Fruit fly (Drosophila melanogaster) whole organism, pupa: Measurements from ENCODE around the gene CG17819.

Source experiments
- CG10348 ChIP-seq: fragments of 200-800 bp; sonication (Bioruptor generic); IDR thresholded peaks from 2 replicates; pipeline ENCODE4 v1.3.6; 2022; ENCODE audit warnings: missing biosample characterization, missing genetic modification characterization
- CG12605 ChIP-seq: fragments of 200-800 bp; sonication (Bioruptor generic); IDR thresholded peaks from 2 replicates; pipeline ENCODE4 v1.3.6; 2022; ENCODE audit warnings: missing biosample characterization, missing genetic modification characterization
- CG13204 ChIP-seq: fragments of 200-800 bp; sonication (Bioruptor generic); optimal IDR thresholded peaks from 2 replicates; lab custom pipeline; 2018; ENCODE audit warnings: missing biosample characterization, mild to moderate bottlenecking, missing genetic modification characterization, moderate library complexity
- CG14655 ChIP-seq: fragments of 200-800 bp; sonication (Bioruptor generic); optimal IDR thresholded peaks from 3 replicates; lab custom pipeline; 2017; ENCODE audit warnings: mild to moderate bottlenecking, missing biosample characterization, missing genetic modification reagents, missing genetic modification characterization
- CG15710 ChIP-seq: fragments of 200-800 bp; sonication (Bioruptor generic); optimal IDR thresholded peaks from 2 replicates; lab custom pipeline; 2018; ENCODE audit warnings: missing biosample characterization, mild to moderate bottlenecking, missing genetic modification characterization, moderate library complexity
- CG17806 ChIP-seq: fragments of 200-800 bp; sonication (Bioruptor generic); optimal IDR thresholded peaks from 2 replicates; lab custom pipeline; 2018; ENCODE audit warnings: missing biosample characterization, mild to moderate bottlenecking, missing genetic modification characterization, moderate library complexity
- CG32121 ChIP-seq: fragments of 200-800 bp; sonication (Bioruptor generic); IDR thresholded peaks from 2 replicates; pipeline ENCODE4 v1.3.6; 2022; ENCODE audit warnings: missing biosample characterization, missing genetic modification characterization
- CG34367 ChIP-seq: fragments of 200-800 bp; sonication (Bioruptor generic); optimal IDR thresholded peaks from 2 replicates; lab custom pipeline; 2018; ENCODE audit warnings: missing biosample characterization, mild to moderate bottlenecking, missing genetic modification characterization
- CG4496 ChIP-seq: fragments of 200-800 bp; sonication (Bioruptor generic); IDR thresholded peaks from 3 replicates; pipeline ENCODE4 v1.3.6; 2022; ENCODE audit warnings: missing biosample characterization, missing genetic modification characterization
- CG8159 ChIP-seq: fragments of 200-800 bp; sonication (Bioruptor generic); optimal IDR thresholded peaks from 3 replicates; lab custom pipeline; 2018; ENCODE audit warnings: missing biosample characterization, mild to moderate bottlenecking, missing genetic modification characterization, moderate library complexity
- CG8301 ChIP-seq: fragments of 200-800 bp; sonication (Bioruptor generic); optimal IDR thresholded peaks from 2 replicates; lab custom pipeline; 2018; ENCODE audit warnings: missing biosample characterization, mild to moderate bottlenecking, missing genetic modification characterization
- CG9948 ChIP-seq: fragments of 200-800 bp; sonication (Bioruptor generic); optimal IDR thresholded peaks from 2 replicates; lab custom pipeline; 2018; ENCODE audit warnings: missing biosample characterization, mild to moderate bottlenecking, missing genetic modification characterization, moderate library complexity
- D1 ChIP-seq: fragments of 200-800 bp; sonication (Bioruptor generic); optimal IDR thresholded peaks from 2 replicates; lab custom pipeline; 2018; ENCODE audit warnings: missing biosample characterization, mild to moderate bottlenecking, missing genetic modification characterization, moderate library complexity
- EcR ChIP-seq: fragments of 200-800 bp; sonication (Bioruptor generic); optimal IDR thresholded peaks from 3 replicates; lab custom pipeline; 2019; ENCODE audit warnings: missing biosample characterization, missing genetic modification characterization, mild to moderate bottlenecking, moderate library complexity, missing genetic modification reagents
- Ets98B ChIP-seq: fragments of 200-800 bp; sonication (Bioruptor generic); IDR thresholded peaks from 2 replicates; pipeline ENCODE4 v1.3.6; 2022; ENCODE audit warnings: missing biosample characterization, missing genetic modification characterization
- Pif1A ChIP-seq: fragments of 200-800 bp; sonication (Bioruptor generic); optimal IDR thresholded peaks from 3 replicates; lab custom pipeline; 2016; ENCODE audit warnings: missing biosample characterization, missing genetic modification characterization
- Pif1B ChIP-seq: fragments of 200-800 bp; sonication (Bioruptor generic); optimal IDR thresholded peaks from 3 replicates; lab custom pipeline; 2016; ENCODE audit warnings: missing biosample characterization, missing genetic modification characterization
- Snoo ChIP-seq: fragments of 200-800 bp; sonication (Bioruptor generic); optimal IDR thresholded peaks from 3 replicates; lab custom pipeline; 2017; ENCODE audit warnings: missing biosample characterization, mild to moderate bottlenecking, missing genetic modification characterization, inconsistent platforms
- fd96Ca ChIP-seq: fragments of 200-800 bp; sonication (Bioruptor generic); IDR thresholded peaks from 3 replicates; pipeline ENCODE4 v1.3.6; 2022; ENCODE audit warnings: missing biosample characterization, missing genetic modification characterization
- gl ChIP-seq: fragments of 200-800 bp; sonication (Bioruptor generic); optimal IDR thresholded peaks from 2 replicates; lab custom pipeline; 2018; ENCODE audit warnings: missing biosample characterization, mild to moderate bottlenecking, missing genetic modification characterization
- rn ChIP-seq: fragments of 200-800 bp; sonication (Bioruptor generic); IDR thresholded peaks from 2 replicates; pipeline ENCODE4 v1.3.6; 2022; ENCODE audit warnings: missing biosample characterization, missing genetic modification characterization

Gene CG17819

DNA sequence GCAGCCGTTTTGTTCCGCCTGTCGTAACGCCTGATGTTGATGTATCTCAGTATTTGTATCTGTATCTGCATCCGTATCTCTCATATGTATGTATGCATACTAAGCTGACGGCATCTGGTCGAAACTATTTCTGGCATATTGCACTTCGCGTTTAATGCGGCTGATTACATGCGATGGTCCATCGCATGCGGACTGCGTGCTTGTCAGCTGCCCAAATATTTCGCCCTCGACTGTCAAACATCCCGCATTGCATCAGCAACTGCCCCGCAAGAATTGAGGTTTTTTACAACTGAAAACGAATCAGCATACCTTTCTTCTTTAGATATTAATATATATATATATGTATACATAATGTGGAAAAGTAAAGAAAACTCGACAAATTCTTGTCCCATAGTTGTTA, 22.5 kb downstream of the CG17819 start:
- TF ChIP-seq D1 (no peak), CG13204 (GFP tag; lab: Kevin White, UChicago) (no peak), CG15710 (tag; lab: Kevin White, UChicago) (no peak), CG14655 (GFP tag; lab: Kevin White, UChicago) (peak; percentile 41)
- TF ChIP-seq, all 21 proteins: peak for 1

DNA sequence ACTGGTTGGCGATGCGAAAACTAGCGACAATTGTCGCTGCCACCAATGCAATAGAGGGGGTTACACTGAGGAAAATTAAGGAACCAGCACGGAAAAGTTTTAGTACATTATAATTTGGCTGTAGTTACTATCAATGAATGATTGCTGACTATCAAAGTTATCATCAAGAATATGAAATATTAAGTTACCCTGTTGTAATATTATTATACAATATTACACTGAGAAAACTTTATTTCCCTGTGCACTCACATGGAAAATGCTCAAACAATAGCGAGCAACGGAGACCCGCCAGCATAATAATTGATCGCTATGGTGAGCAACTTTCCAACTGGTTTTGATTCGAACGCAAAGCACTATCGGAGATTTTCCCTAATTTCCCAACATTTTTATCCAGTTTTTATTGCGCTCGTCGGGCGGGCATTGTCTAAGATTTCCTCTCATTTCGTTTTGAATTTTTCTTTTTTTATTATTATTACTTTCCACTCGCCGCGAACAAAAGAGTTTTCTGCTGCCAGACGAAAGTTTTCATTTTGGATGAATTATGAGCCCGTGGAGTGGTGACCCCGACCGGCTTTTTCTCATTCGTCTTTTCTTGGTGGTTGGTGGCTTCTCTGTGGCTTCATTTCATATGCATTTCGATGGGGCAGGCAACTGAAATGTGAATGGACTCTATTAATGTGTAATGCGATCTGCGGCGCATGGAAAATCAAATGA, 23.1 kb downstream of the CG17819 start:
- peak; percentile 21 for TF ChIP-seq CG17806 (tag; lab: Kevin White, UChicago)
- TF ChIP-seq Ets98B, result peak; percentile 94
- TF ChIP-seq rn (GFP tag; lab: Robert Waterston, UW), result peak; percentile 79
- peak; percentile 41 for TF ChIP-seq Pif1B (GFP tag; lab: Kevin White, UChicago)
- peak; percentile 93 for TF ChIP-seq CG32121 (GFP tag; lab: Robert Waterston, UW)
- TF ChIP-seq Snoo, result no peak
- no peak for TF ChIP-seq gl (tag; lab: Kevin White, UChicago)
- TF ChIP-seq CG12605 (GFP tag; lab: Robert Waterston, UW), result peak; percentile 86
- TF ChIP-seq D1, result no peak
- peak; percentile 8 for TF ChIP-seq CG8159
- TF ChIP-seq CG10348 (GFP tag; lab: Robert Waterston, UW), result peak; percentile 78
- TF ChIP-seq CG34367, result no peak
- TF ChIP-seq CG15710 (tag; lab: Kevin White, UChicago), result no peak
- peak; percentile 94 for TF ChIP-seq CG4496 (GFP tag; lab: Robert Waterston, UW)
- TF ChIP-seq EcR, result no peak
- no peak; the same call in none of the 3 replicates for TF ChIP-seq fd96Ca (GFP tag; lab: Robert Waterston, UW)
- peak; percentile 73 for TF ChIP-seq Pif1A (GFP tag; lab: Kevin White, UChicago)
- TF ChIP-seq CG8301 (tag; lab: Kevin White, UChicago), result peak; percentile 91
- TF ChIP-seq CG13204 (GFP tag; lab: Kevin White, UChicago), result no peak
- TF ChIP-seq CG9948 (tag; lab: Kevin White, UChicago), result peak; percentile 16
- TF ChIP-seq CG14655 (GFP tag; lab: Kevin White, UChicago), result peak; percentile 85
- TF ChIP-seq, all 21 proteins: peak for 13

DNA sequence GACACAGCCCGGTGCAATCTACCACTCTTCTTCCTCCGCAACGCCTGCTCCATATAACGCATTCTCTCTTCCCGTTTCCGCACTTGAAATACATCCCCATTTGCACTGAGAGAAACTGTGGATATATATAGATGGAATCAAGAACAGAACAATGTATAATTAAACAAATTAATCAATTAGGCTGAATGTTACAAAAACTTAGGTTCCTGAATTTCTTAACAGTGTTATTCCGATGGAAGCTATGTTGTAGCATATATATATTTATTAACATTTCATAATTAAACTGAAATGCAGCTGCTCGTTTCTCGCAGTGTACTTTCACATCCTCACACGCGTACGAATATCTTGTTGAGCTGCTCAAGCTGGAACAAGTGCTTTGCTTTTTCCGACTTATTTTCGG, 25.8 kb downstream of the CG17819 start:
- TF ChIP-seq Snoo (peak; percentile 93), CG34367 (peak; percentile 70), rn (GFP tag; lab: Robert Waterston, UW) (peak; percentile 68; the same call in 1 of the 2 replicates), Pif1B (GFP tag; lab: Kevin White, UChicago) (peak; percentile 83), CG15710 (tag; lab: Kevin White, UChicago) (peak; percentile 84), CG12605 (GFP tag; lab: Robert Waterston, UW) (0 out of 2 replicates have a peak, but pooled peaks have one; percentile 58), fd96Ca (GFP tag; lab: Robert Waterston, UW) (0 out of 3 replicates have a peak, but pooled peaks have one; percentile 29), gl (tag; lab: Kevin White, UChicago) (peak; percentile 28), CG8159 (peak; percentile 85), CG14655 (GFP tag; lab: Kevin White, UChicago) (peak; percentile 72), CG13204 (GFP tag; lab: Kevin White, UChicago) (peak; percentile 61), CG9948 (tag; lab: Kevin White, UChicago) (peak; percentile 74), CG10348 (GFP tag; lab: Robert Waterston, UW) (no peak), CG4496 (GFP tag; lab: Robert Waterston, UW) (peak; percentile 82), CG32121 (GFP tag; lab: Robert Waterston, UW) (peak; percentile 48; the same call in 1 of the 2 replicates), D1 (no peak), CG17806 (tag; lab: Kevin White, UChicago) (peak; percentile 66), Ets98B (peak; percentile 71), EcR (peak; percentile 0), Pif1A (GFP tag; lab: Kevin White, UChicago) (peak; percentile 87), CG8301 (tag; lab: Kevin White, UChicago) (peak; percentile 80)

DNA sequence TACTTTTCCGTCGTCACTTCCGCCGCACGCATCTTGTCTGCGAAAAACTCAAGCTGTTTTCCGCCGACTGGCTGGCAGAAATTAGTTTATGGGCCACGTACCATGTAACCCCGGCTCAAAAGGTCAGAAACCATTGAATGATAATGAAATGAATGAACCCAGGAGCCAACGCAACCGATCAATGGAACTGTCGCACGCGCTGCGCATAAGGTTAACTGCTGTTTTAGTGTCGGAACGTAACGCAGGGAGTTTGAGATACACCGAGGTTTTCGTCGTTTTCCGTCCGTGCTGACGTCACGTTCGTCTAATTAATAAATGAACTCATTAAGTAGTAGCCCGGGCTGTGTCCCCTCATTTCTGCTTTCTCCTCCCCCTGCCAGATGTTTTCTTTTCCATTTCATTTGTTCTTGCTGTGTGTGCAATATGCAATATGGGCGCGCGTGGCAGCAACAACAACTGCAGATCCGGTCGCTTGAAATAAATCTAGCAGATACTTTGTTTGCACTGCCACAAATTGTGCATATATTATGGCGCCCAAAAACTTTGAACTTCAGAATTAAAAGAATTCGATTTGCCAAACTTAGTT, 27.0 kb downstream of the CG17819 start:
- TF ChIP-seq CG9948 (tag; lab: Kevin White, UChicago) (peak; percentile 8), CG8301 (tag; lab: Kevin White, UChicago) (no peak), CG32121 (GFP tag; lab: Robert Waterston, UW) (no peak), CG13204 (GFP tag; lab: Kevin White, UChicago) (no peak)

DNA sequence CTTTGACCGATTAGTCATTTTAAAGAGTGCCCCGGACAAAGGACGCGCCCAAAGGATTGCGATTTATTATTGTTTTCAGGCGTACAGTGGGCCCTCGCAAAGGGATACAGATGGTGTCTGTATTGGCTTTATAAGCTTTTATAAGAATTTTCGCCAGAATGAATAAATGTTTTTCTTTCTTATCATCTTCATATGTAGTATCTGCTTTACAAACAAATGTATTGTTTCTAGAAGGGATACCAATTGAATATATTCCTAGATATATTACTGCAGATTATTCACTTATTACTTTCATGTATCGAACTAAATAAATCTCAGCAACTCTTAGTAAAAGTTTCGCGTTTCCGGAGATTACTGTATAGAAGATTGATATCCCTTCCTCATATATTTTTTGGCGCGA, 27.8 kb downstream of the CG17819 start:
- TF ChIP-seq CG13204 (GFP tag; lab: Kevin White, UChicago) (no peak), Pif1A (GFP tag; lab: Kevin White, UChicago) (no peak), CG10348 (GFP tag; lab: Robert Waterston, UW) (no peak), CG8159 (peak; percentile 30), CG9948 (tag; lab: Kevin White, UChicago) (no peak), CG14655 (GFP tag; lab: Kevin White, UChicago) (peak; percentile 0)
- TF ChIP-seq, all 21 proteins: peak for 2

DNA sequence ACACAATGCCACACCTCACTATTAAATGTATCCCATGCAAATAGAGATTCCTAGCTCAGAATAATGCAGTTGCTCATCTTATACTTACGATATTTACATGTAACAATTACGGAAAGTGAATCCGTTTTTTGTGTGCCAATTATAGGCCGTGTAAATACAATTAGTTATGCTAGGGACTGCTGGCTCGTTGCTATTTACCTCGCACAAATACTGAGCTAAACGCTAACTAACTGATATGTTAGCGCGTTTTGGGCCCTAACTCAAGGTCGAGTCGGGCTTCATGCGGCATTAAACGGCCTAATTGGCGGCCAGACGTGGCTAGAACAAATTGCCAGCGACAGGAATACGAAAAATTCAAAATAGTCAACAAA, 28.5 kb downstream of the CG17819 start:
- TF ChIP-seq CG9948 (tag; lab: Kevin White, UChicago) (no peak), Pif1A (GFP tag; lab: Kevin White, UChicago) (no peak), CG34367 (no peak), Snoo (no peak), CG17806 (tag; lab: Kevin White, UChicago) (no peak), CG32121 (GFP tag; lab: Robert Waterston, UW) (no peak), fd96Ca (GFP tag; lab: Robert Waterston, UW) (no peak), Ets98B (no peak), CG4496 (GFP tag; lab: Robert Waterston, UW) (no peak), CG10348 (GFP tag; lab: Robert Waterston, UW) (no peak), rn (GFP tag; lab: Robert Waterston, UW) (no peak), Pif1B (GFP tag; lab: Kevin White, UChicago) (no peak), CG8159 (no peak), EcR (no peak), D1 (no peak), CG8301 (tag; lab: Kevin White, UChicago) (no peak), CG15710 (tag; lab: Kevin White, UChicago) (no peak), CG13204 (GFP tag; lab: Kevin White, UChicago) (no peak), CG14655 (GFP tag; lab: Kevin White, UChicago) (no peak), gl (tag; lab: Kevin White, UChicago) (no peak)
